Worm (Caenorhabditis elegans): ENCODE measurements around the gene C46C11.3.
"Not testable (repeated sequence)": the region's sequence is repeated elsewhere in the genome, so short reads cannot be mapped to it uniquely, and the experiment has no call there.

The C46C11.3 gene

DNA sequence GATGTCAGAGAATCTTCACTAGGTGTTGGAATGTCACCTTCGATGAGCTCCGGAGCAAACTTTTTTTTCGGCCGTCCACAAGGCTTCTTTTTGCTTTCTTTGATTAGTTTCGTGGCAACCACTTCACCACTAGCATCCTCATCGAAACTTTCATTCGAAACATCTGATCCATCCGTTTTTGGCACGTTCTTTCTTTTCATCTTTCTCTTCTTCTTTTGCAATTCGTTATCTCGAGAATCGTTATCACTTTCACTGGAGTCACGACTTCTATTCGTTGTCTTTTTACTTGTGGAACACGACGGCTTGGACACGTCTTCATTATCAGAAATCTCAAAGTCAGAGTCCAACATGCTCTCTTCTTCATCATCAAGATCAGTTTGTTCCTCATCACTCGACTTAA, 17.9 kb upstream of the C46C11.3 start:
- TF ChIP-seq nhr-23 (tag; optimal IDR thresholded peaks at IDR 0.05) (no peak), egl-27 (tag; optimal IDR thresholded peaks at IDR 0.05) (no peak), alr-1 (tag; optimal IDR thresholded peaks at IDR 0.05) (no peak), ceh-82 (tag; optimal IDR thresholded peaks at IDR 0.05) (no peak), ama-1 (optimal IDR thresholded peaks at IDR 0.05) (no peak), nhr-77 (tag; optimal IDR thresholded peaks at IDR 0.05) (no peak), ztf-1 (GFP tag; conservative IDR thresholded peaks at IDR 0.05) (no peak), nhr-129 (tag; optimal IDR thresholded peaks at IDR 0.05) (no peak), elt-1 (tag; optimal IDR thresholded peaks at IDR 0.05) (no peak), sma-9 (GFP tag; optimal IDR thresholded peaks at IDR 0.05) (no peak), sma-9 (tag; optimal IDR thresholded peaks at IDR 0.05) (no peak), peb-1 (tag; optimal IDR thresholded peaks at IDR 0.05) (no peak), snpc-4 (tag; optimal IDR thresholded peaks at IDR 0.05) (no peak), nhr-11 (tag; optimal IDR thresholded peaks at IDR 0.05) (no peak), ceh-16 (tag; optimal IDR thresholded peaks at IDR 0.05) (no peak), ztf-4 (tag; optimal IDR thresholded peaks at IDR 0.05) (no peak), unc-62 (GFP tag; optimal IDR thresholded peaks at IDR 0.05) (no peak)

DNA sequence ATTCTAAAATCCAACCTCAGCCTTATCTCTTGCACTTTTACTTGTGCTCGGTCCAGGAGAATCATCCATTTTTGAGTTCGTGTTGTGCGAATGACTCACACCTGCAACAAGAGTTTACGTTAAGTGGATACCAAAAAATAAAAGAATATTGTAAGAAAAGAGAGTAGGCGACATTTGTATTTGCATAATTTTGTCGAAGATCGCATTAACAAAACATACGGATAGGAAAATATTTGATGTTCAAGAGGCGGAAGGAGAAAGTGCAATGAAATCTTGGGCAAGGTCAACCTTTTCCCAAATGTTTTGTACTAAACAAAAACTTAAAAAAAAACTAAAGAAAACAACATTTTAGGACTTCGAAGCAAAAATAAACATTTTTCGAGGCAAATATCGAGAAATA, 16.3 kb upstream of the C46C11.3 start, which contains the start of gene spat-3:
Gene spat-3 (minus strand): TSS at position 101 of the 400 bp plus-strand sequence.
- TF ChIP-seq R02D3.7 (tag; optimal IDR thresholded peaks at IDR 0.05) (no peak), unc-39 (tag; optimal IDR thresholded peaks at IDR 0.05) (no peak), ZK546.5 (tag; optimal IDR thresholded peaks at IDR 0.05) (no peak), dmd-4 (tag; optimal IDR thresholded peaks at IDR 0.05) (no peak), sem-4 (tag; optimal IDR thresholded peaks at IDR 0.05) (no peak), lin-13 (GFP tag; optimal IDR thresholded peaks at IDR 0.05) (no peak), nhr-11 (tag; optimal IDR thresholded peaks at IDR 0.05) (no peak), nhr-77 (tag; optimal IDR thresholded peaks at IDR 0.05) (no peak), lin-11 (tag; optimal IDR thresholded peaks at IDR 0.05) (no peak), skn-1 (tag; optimal IDR thresholded peaks at IDR 0.05) (no peak), lin-39 (tag; optimal IDR thresholded peaks at IDR 0.05) (no peak), Y55F3AM.14 (GFP tag; optimal IDR thresholded peaks at IDR 0.05) (no peak), aly-2 (tag; optimal IDR thresholded peaks at IDR 0.05) (no peak), ceh-16 (tag; optimal IDR thresholded peaks at IDR 0.05) (no peak), F13H6.1 (tag; optimal IDR thresholded peaks at IDR 0.05) (no peak)

DNA sequence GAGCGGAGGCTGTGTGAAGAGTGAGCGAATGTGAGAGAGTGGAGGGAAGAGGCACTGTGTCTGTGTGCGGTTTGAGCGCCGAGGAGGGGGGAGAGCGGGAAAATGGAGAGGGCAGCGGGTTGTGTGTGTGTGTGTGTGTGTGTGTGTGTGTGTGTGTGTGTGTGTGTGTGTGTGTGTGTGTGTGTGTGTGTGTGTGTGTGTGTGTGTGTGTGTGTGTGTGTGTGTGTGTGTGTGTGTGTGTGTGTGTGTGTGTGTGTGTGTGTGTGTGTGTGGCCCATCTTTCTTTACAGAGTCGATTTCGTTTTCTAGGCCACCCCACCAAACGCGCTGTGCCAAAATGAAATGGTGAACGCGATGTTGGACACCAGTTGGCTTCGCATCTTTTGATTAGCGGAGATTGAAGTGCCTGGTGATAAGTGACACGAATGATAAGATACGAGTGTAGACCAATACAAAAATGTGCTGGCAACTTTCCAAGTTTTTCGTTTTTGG, 15.7 kb upstream of the C46C11.3 start:
- TF ChIP-seq fos-1 (tag; optimal IDR thresholded peaks at IDR 0.05), result peak; percentile 35
- TF ChIP-seq nhr-25 (tag; optimal IDR thresholded peaks at IDR 0.05), result peak; percentile 58
- peak; percentile 18 for TF ChIP-seq nhr-23 (tag; optimal IDR thresholded peaks at IDR 0.05)
- TF ChIP-seq unc-55 (GFP tag; optimal IDR thresholded peaks at IDR 0.05), result peak; percentile 45
- TF ChIP-seq C34F6.9 (tag; optimal IDR thresholded peaks at IDR 0.05), result peak; percentile 2
- peak; percentile 89 for TF ChIP-seq mab-5 (tag; optimal IDR thresholded peaks at IDR 0.05)
- TF ChIP-seq nhr-129 (tag; optimal IDR thresholded peaks at IDR 0.05), result peak; percentile 20
- peak; percentile 3 for TF ChIP-seq ztf-4 (tag; optimal IDR thresholded peaks at IDR 0.05)
- peak; percentile 44 for TF ChIP-seq nhr-21 (tag; optimal IDR thresholded peaks at IDR 0.05)
- TF ChIP-seq crh-2 (tag; optimal IDR thresholded peaks at IDR 0.05), result peak; percentile 69
- TF ChIP-seq sma-9 (GFP tag; optimal IDR thresholded peaks at IDR 0.05), result peak; percentile 69
- not testable (repeated sequence) for TF ChIP-seq sma-9 (tag; optimal IDR thresholded peaks at IDR 0.05)
- TF ChIP-seq ceh-16 (tag; optimal IDR thresholded peaks at IDR 0.05), result peak; percentile 66
- peak; percentile 96 for TF ChIP-seq Y55F3AM.14 (GFP tag; optimal IDR thresholded peaks at IDR 0.05)
- peak; percentile 78 for TF ChIP-seq blmp-1 (tag; optimal IDR thresholded peaks at IDR 0.05; ENCODE audit: insufficient read depth)
- TF ChIP-seq F13H6.1 (tag; optimal IDR thresholded peaks at IDR 0.05), result peak; percentile 96

DNA sequence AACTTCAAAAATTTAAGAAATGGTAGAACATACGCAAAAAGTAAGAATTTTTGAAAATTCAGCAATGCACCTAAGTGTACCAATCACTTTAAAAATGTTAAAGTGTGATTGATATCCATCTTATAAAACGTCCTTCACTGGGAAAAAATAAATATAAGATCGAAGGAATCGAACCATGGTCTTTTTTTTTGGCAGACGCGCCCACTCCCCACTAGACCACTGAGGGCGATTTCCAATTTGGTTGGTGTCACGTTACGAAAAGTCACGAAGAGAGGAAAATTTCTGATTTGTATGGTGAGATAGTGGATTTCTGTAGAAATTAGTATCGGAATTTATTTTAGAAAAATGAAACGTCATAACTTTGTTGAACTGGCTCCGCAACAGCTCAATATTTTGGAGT, 14.8 kb upstream of the C46C11.3 start:
- TF ChIP-seq gmeb-1 (tag; optimal IDR thresholded peaks at IDR 0.05), result no peak
- no peak for TF ChIP-seq mdl-1 (tag; optimal IDR thresholded peaks at IDR 0.05)
- no peak for TF ChIP-seq unc-55 (GFP tag; optimal IDR thresholded peaks at IDR 0.05)
- no peak for TF ChIP-seq snpc-4 (tag; optimal IDR thresholded peaks at IDR 0.05)
- TF ChIP-seq ceh-82 (tag; optimal IDR thresholded peaks at IDR 0.05), result no peak
- TF ChIP-seq lin-11 (tag; optimal IDR thresholded peaks at IDR 0.05), result no peak
- no peak for TF ChIP-seq fos-1 (tag; optimal IDR thresholded peaks at IDR 0.05)

Data from whole organism, L2 larva.